Worm (Caenorhabditis elegans) whole organism, early embryonic: Measurements from ENCODE around the gene T24A6.7.

Experiments used
- ama-1 ChIP-seq: fragments of 150-350 bp; optimal IDR thresholded peaks from 2 replicates; lab custom pipeline; 2014
- ets-7 ChIP-seq: sonication (generic microtip); optimal IDR thresholded peaks from 2 replicates; lab custom pipeline; 2016; ENCODE audit warnings: missing genotype, missing genetic modification characterization, missing compliant biosample characterization
- hmg-4 ChIP-seq: fragments of 200-800 bp; sonication (Bioruptor generic); optimal IDR thresholded peaks from 2 replicates; lab custom pipeline; 2018; ENCODE audit warnings: mild to moderate bottlenecking, missing genetic modification characterization, missing compliant biosample characterization
- pes-1 ChIP-seq: fragments of 200-800 bp; sonication (Bioruptor generic); IDR thresholded peaks from 2 replicates; pipeline ENCODE4 v1.3.6; 2022; ENCODE audit warnings: missing genetic modification reagents, missing genetic modification characterization, missing compliant biosample characterization
- scrt-1 ChIP-seq: fragments of 200-800 bp; sonication (Bioruptor generic); IDR thresholded peaks from 2 replicates; pipeline ENCODE4 v1.3.6; 2022; ENCODE audit warnings: missing genetic modification characterization, missing compliant biosample characterization
- tbx-11 ChIP-seq: fragments of 200-800 bp; sonication (Bioruptor generic); IDR thresholded peaks from 2 replicates; pipeline ENCODE4 v1.3.6; 2022; ENCODE audit warnings: missing genetic modification characterization, missing compliant biosample characterization

ce11 chrV:3480346-3480745 lies 44.7 kb upstream of the T24A6.7 start, which contains the start of gene srbc-30:
- TF ChIP-seq tbx-11 (GFP tag; lab: Robert Waterston, UW), result no peak
- no peak for TF ChIP-seq hmg-4
- no peak for TF ChIP-seq ama-1
- no peak for TF ChIP-seq scrt-1 (GFP tag; lab: Robert Waterston, UW)
- TF ChIP-seq ets-7, result no peak
- TF ChIP-seq pes-1 (GFP tag; lab: Robert Waterston, UW), result no peak
